Fruit fly (Drosophila melanogaster): ENCODE data around the gene Gs1.

Gene Gs1

dm6 chr2L:155994-156393, 24.1 kb downstream of the Gs1 start, which contains the start of gene CG3436:
Gene CG3436, plus strand, starts transcription at chr2L:156029.
- TF ChIP-seq CG3032 (tag; optimal IDR thresholded peaks at IDR 0.05) (peak; percentile 2), Sox14 (GFP tag; optimal IDR thresholded peaks at IDR 0.05) (peak; percentile 100), Eip78C (GFP tag) (peak; percentile 59), CG4318 (GFP tag; optimal IDR thresholded peaks at IDR 0.05) (no peak), CG6854 (GFP tag; optimal IDR thresholded peaks at IDR 0.05) (peak; percentile 32), Ets21C (GFP tag; optimal IDR thresholded peaks at IDR 0.05) (no peak), pdm3 (GFP tag; optimal IDR thresholded peaks at IDR 0.05) (no peak), fkh (GFP tag; optimal IDR thresholded peaks at IDR 0.05) (peak; percentile 34)

DNA sequence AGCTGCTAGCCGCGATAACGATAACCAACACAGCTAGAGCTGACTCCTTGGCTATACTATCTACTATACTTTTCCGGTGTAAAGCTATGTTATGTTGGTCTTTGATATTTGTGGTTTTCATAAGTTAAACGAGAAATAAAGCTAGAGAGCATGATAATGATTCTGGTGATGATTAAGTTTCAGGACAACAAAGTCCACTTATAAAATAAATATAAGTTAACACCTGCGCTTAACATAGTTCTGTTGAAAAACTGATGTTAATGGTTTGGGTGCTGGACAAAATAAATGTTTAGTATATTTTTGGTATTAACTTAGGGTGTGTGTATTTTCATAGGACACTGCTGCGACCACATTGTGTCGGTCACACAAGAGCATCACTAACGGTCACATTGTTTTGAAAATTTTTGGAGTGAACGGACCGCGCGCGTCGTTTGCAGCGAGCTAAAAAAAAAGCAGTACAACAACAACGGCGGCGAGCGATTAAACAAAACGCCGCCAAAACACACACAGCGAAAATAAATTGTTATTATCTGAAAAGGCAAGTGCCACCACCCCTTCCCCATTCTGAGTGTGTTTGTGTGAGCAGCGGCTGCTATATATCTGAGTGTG, 26.9 kb downstream of the Gs1 start, which contains the start of the genes CG33635 and spen:
TSS of gene CG33635 (minus strand) at position 16 of the 609 bp plus-strand sequence.
TSS of gene spen (plus strand) at position 384 of the 609 bp plus-strand sequence.
- TF ChIP-seq fd59A (GFP tag; optimal IDR thresholded peaks at IDR 0.05) (no peak), spab (GFP tag; optimal IDR thresholded peaks at IDR 0.05) (no peak), cyc (GFP tag; optimal IDR thresholded peaks at IDR 0.05) (no peak), Smox (GFP tag; optimal IDR thresholded peaks at IDR 0.05) (no peak), CG11902 (GFP tag; optimal IDR thresholded peaks at IDR 0.05) (no peak), dac (GFP tag; optimal IDR thresholded peaks at IDR 0.05) (no peak), CG6808 (GFP tag; optimal IDR thresholded peaks at IDR 0.05) (peak; percentile 39), CG9139 (GFP tag; optimal IDR thresholded peaks at IDR 0.05) (peak; percentile 24), svp (GFP tag) (no peak), CG7368 (GFP tag; optimal IDR thresholded peaks at IDR 0.05) (peak; percentile 1), ss (GFP tag; optimal IDR thresholded peaks at IDR 0.05) (peak; percentile 13 to 48), CG6792 (GFP tag; optimal IDR thresholded peaks at IDR 0.05) (no peak), Met (GFP tag; optimal IDR thresholded peaks at IDR 0.05) (no peak), CG11762 (GFP tag; optimal IDR thresholded peaks at IDR 0.05; ENCODE audit: insufficient read depth) (peak; percentile 20), Eip78C (GFP tag) (peak; percentile 84), topi (GFP tag; optimal IDR thresholded peaks at IDR 0.05) (peak; percentile 35), Blimp-1 (GFP tag; optimal IDR thresholded peaks at IDR 0.05) (no peak), CG6276 (GFP tag; optimal IDR thresholded peaks at IDR 0.05) (no peak), CG10669 (GFP tag; optimal IDR thresholded peaks at IDR 0.05) (no peak), OdsH (GFP tag; optimal IDR thresholded peaks at IDR 0.05) (no peak), Lpt (GFP tag; optimal IDR thresholded peaks at IDR 0.05) (no peak), Sox102F (GFP tag; optimal IDR thresholded peaks at IDR 0.05) (no peak), pdm3 (GFP tag; optimal IDR thresholded peaks at IDR 0.05) (no peak), CG31627 (GFP tag; optimal IDR thresholded peaks at IDR 0.05) (no peak), fd85E (GFP tag; optimal IDR thresholded peaks at IDR 0.05) (peak; percentile 50), Gug (GFP tag; IDR thresholded peaks at IDR 0.05) (no peak), CG8119 (GFP tag; IDR thresholded peaks at IDR 0.05) (no peak), CG15336 (GFP tag; IDR thresholded peaks at IDR 0.05) (no peak), CG16779 (tag; optimal IDR thresholded peaks at IDR 0.05) (peak; percentile 53), Eip93F (GFP tag; optimal IDR thresholded peaks at IDR 0.05) (peak; percentile 52), Ets96B (tag; optimal IDR thresholded peaks at IDR 0.05) (peak; percentile 37), dsx (GFP tag; optimal IDR thresholded peaks at IDR 0.05; ENCODE audit: poor library complexity, severe bottlenecking) (peak; percentile 71), net (GFP tag; optimal IDR thresholded peaks at IDR 0.05) (peak; percentile 41), CG32006 (GFP tag; optimal IDR thresholded peaks at IDR 0.05) (no peak), Sox15 (GFP tag; optimal IDR thresholded peaks at IDR 0.05) (no peak), fkh (GFP tag; optimal IDR thresholded peaks at IDR 0.05) (peak; percentile 76), vri (GFP tag; optimal IDR thresholded peaks at IDR 0.05) (peak; percentile 82), CG1621 (tag; optimal IDR thresholded peaks at IDR 0.05) (peak; percentile 52), CG8632 (GFP tag; optimal IDR thresholded peaks at IDR 0.05) (no peak), Hr38 (GFP tag; optimal IDR thresholded peaks at IDR 0.05) (no peak), lz (GFP tag; optimal IDR thresholded peaks at IDR 0.05) (no peak), Sox14 (GFP tag; optimal IDR thresholded peaks at IDR 0.05) (peak; percentile 62), CG3032 (tag; optimal IDR thresholded peaks at IDR 0.05) (no peak), salr (GFP tag; optimal IDR thresholded peaks at IDR 0.05) (peak in 1 of 2 experiments; percentile 14), CG4318 (GFP tag; optimal IDR thresholded peaks at IDR 0.05) (no peak), esn (GFP tag; optimal IDR thresholded peaks at IDR 0.05) (peak; percentile 58), CG6854 (GFP tag; optimal IDR thresholded peaks at IDR 0.05) (peak; percentile 59)
